Worm (Caenorhabditis elegans) whole organism, L4/young adult: ENCODE data around the gene pqn-18.

Source experiments
- W03F9.2 ChIP-seq: fragments of 150-350 bp; optimal IDR thresholded peaks from 2 replicates; lab custom pipeline; 2014; ENCODE audit warnings: missing biosample characterization, missing genetic modification characterization
- dao-5 ChIP-seq: sonication (generic microtip); optimal IDR thresholded peaks from 2 replicates; lab custom pipeline; 2016; ENCODE audit warnings: missing genotype, missing genetic modification characterization, moderate library complexity, missing compliant biosample characterization
- him-1 ChIP-seq: sonication (generic microtip); optimal IDR thresholded peaks from 2 replicates; lab custom pipeline; 2016; ENCODE audit warnings: missing genotype, missing genetic modification reagents, missing genetic modification characterization, missing compliant biosample characterization

ce11 chrX:12872022-12872888 is 35.4 kb upstream of the pqn-18 start:
- TF ChIP-seq him-1 (tag; lab: Kevin White, UChicago) (no peak), W03F9.2 (no peak), dao-5 (peak; percentile 48)
